Worm (Caenorhabditis elegans) whole organism, young adult: ENCODE results near the gene T24H10.4.

Source experiments
- B0035.1 ChIP-seq: sonication (generic microtip); optimal IDR thresholded peaks from 2 replicates; lab custom pipeline; 2016; ENCODE audit warnings: missing genetic modification characterization, mild to moderate bottlenecking, missing compliant biosample characterization, missing genotype, missing genetic modification reagents
- B0261.1 ChIP-seq: sonication (generic microtip); optimal IDR thresholded peaks from 2 replicates; lab custom pipeline; 2016; ENCODE audit warnings: mild to moderate bottlenecking, missing genetic modification characterization, moderate library complexity, missing compliant biosample characterization
- B0336.3 ChIP-seq: fragments of 200-800 bp; sonication (Bioruptor generic); IDR thresholded peaks from 2 replicates; pipeline ENCODE4 v1.3.6; 2022; ENCODE audit warnings: missing genetic modification characterization, missing compliant biosample characterization
- F10E7.11 ChIP-seq: sonication (generic microtip); optimal IDR thresholded peaks from 2 replicates; lab custom pipeline; 2017; ENCODE audit warnings: mild to moderate bottlenecking, missing genetic modification characterization, moderate library complexity, missing compliant biosample characterization
- F33H1.4 ChIP-seq: fragments of 200-800 bp; sonication (Bioruptor generic); IDR thresholded peaks from 2 replicates; pipeline ENCODE4 v1.3.6; 2022; ENCODE audit warnings: missing genetic modification reagents, missing genetic modification characterization, missing compliant biosample characterization
- F55B11.4 ChIP-seq: sonication (generic microtip); optimal IDR thresholded peaks from 2 replicates; lab custom pipeline; 2016; ENCODE audit warnings: missing compliant biosample characterization, missing genetic modification characterization, borderline replicate concordance; ENCODE audit not compliant: insufficient read depth
- T07F8.4 ChIP-seq: sonication (generic microtip); optimal IDR thresholded peaks from 2 replicates; lab custom pipeline; 2016; ENCODE audit warnings: mild to moderate bottlenecking, missing genetic modification characterization, moderate library complexity, missing compliant biosample characterization
- Y53F4B.3 ChIP-seq: fragments of 200-800 bp; sonication (Bioruptor generic); IDR thresholded peaks from 2 replicates; pipeline ENCODE4 v1.3.6; 2022; ENCODE audit warnings: missing genetic modification reagents, missing genetic modification characterization, missing compliant biosample characterization
- Y53G8AR.9 ChIP-seq: fragments of 200-800 bp; sonication (Bioruptor generic); conservative IDR thresholded peaks from 2 replicates; pipeline ENCODE4 v1.3.6; 2022; ENCODE audit warnings: missing genetic modification reagents, missing genetic modification characterization, missing compliant biosample characterization
- Y79H2A.3 ChIP-seq: fragments of 200-800 bp; sonication (Bioruptor generic); conservative IDR thresholded peaks from 2 replicates; pipeline ENCODE4 v1.3.6; 2022; ENCODE audit warnings: missing genetic modification reagents, missing genetic modification characterization, missing compliant biosample characterization
- ZK185.1 ChIP-seq: sonication (generic microtip); optimal IDR thresholded peaks from 2 replicates; lab custom pipeline; 2016; ENCODE audit warnings: mild to moderate bottlenecking, missing genetic modification characterization, missing compliant biosample characterization; ENCODE audit not compliant: poor library complexity, severe bottlenecking
- ama-1 ChIP-seq, 3 experiments: fragments of 150-350 bp in 1 of 3; sonication (generic microtip) in 2 of 3; optimal IDR thresholded peaks; 2 replicates each; lab custom pipeline; 2014 to 2018; ENCODE audit warnings: missing biosample characterization in 2 of 3, missing genetic modification characterization in 2 of 3, missing genetic modification reagents in 2 of 3
- atf-7 ChIP-seq: sonication (generic microtip); optimal IDR thresholded peaks from 2 replicates; lab custom pipeline; 2017; ENCODE audit warnings: mild to moderate bottlenecking, missing genetic modification characterization, missing compliant biosample characterization
- bed-1 ChIP-seq: fragments of 200-800 bp; sonication (Bioruptor generic); IDR thresholded peaks from 2 replicates; pipeline ENCODE4 v1.3.6; 2022; ENCODE audit warnings: missing genetic modification reagents, missing genetic modification characterization, missing compliant biosample characterization
- bed-2 ChIP-seq: fragments of 200-800 bp; sonication (Bioruptor generic); IDR thresholded peaks from 2 replicates; pipeline ENCODE4 v1.3.6; 2022; ENCODE audit warnings: missing genetic modification reagents, missing genetic modification characterization, missing compliant biosample characterization
- cebp-1 ChIP-seq, 2 experiments: fragments of 200-800 bp in 1 of 2; sonication (Bioruptor generic) in 1 of 2; sonication (generic microtip) in 1 of 2; IDR thresholded peaks in 1 of 2; optimal IDR thresholded peaks in 1 of 2; 2 replicates each; pipeline versions ENCODE4 v1.3.6 to Lab custom; 2017 to 2022; ENCODE audit warnings: missing compliant biosample characterization in 2 of 2, missing genetic modification characterization in 2 of 2, mild to moderate bottlenecking in 1 of 2, missing genetic modification reagents in 1 of 2, moderate library complexity in 1 of 2
- dox-1 ChIP-seq: fragments of 200-800 bp; sonication (Bioruptor generic); IDR thresholded peaks from 2 replicates; pipeline ENCODE4 v1.3.6; 2022; ENCODE audit warnings: missing genetic modification reagents, missing genetic modification characterization, missing compliant biosample characterization
- dpl-1 ChIP-seq: fragments of 150-350 bp; optimal IDR thresholded peaks from 2 replicates; lab custom pipeline; 2014; ENCODE audit warnings: missing biosample characterization, missing genetic modification reagents, missing genetic modification characterization
- egl-18 ChIP-seq: fragments of 200-800 bp; sonication (Bioruptor generic); IDR thresholded peaks from 2 replicates; pipeline ENCODE4 v1.3.6; 2022; ENCODE audit warnings: missing genetic modification reagents, missing genetic modification characterization, missing compliant biosample characterization
- ekl-4 ChIP-seq: fragments of 200-800 bp; sonication (Bioruptor generic); IDR thresholded peaks from 2 replicates; pipeline ENCODE4 v1.3.6; 2022; ENCODE audit warnings: missing genetic modification reagents, missing genetic modification characterization, missing compliant biosample characterization
- ets-4 ChIP-seq: fragments of 200-800 bp; sonication (Bioruptor generic); optimal IDR thresholded peaks from 2 replicates; lab custom pipeline; 2018; ENCODE audit warnings: mild to moderate bottlenecking, missing genetic modification characterization, missing compliant biosample characterization
- fkh-3 ChIP-seq: sonication (generic microtip); optimal IDR thresholded peaks from 2 replicates; lab custom pipeline; 2016; ENCODE audit warnings: mild to moderate bottlenecking, missing genetic modification characterization, missing compliant biosample characterization
- gei-17 ChIP-seq: fragments of 200-800 bp; sonication (Bioruptor generic); optimal IDR thresholded peaks from 2 replicates; lab custom pipeline; 2018; ENCODE audit warnings: mild to moderate bottlenecking, missing genetic modification characterization, missing compliant biosample characterization
- him-1 ChIP-seq: sonication (generic microtip); optimal IDR thresholded peaks from 2 replicates; lab custom pipeline; 2016; ENCODE audit warnings: missing genotype, missing genetic modification reagents, missing genetic modification characterization, missing compliant biosample characterization
- hmg-20 ChIP-seq: fragments of 200-800 bp; sonication (Bioruptor generic); IDR thresholded peaks from 2 replicates; pipeline ENCODE4 v1.3.6; 2022; ENCODE audit warnings: missing genetic modification reagents, missing genetic modification characterization, missing compliant biosample characterization
- let-526 ChIP-seq: fragments of 200-800 bp; sonication (Bioruptor generic); IDR thresholded peaks from 2 replicates; pipeline ENCODE4 v1.3.6; 2022; ENCODE audit warnings: missing genetic modification reagents, missing genetic modification characterization, missing compliant biosample characterization
- lin-35 ChIP-seq, 3 experiments: fragments of 150-350 bp in 2 of 3; sonication (generic microtip) in 1 of 3; optimal IDR thresholded peaks; 2 replicates each; lab custom pipeline; 2014 to 2018; ENCODE audit warnings: missing biosample characterization in 3 of 3, missing genetic modification characterization in 3 of 3, missing genetic modification reagents in 3 of 3
- lin-40 ChIP-seq: sonication (generic microtip); optimal IDR thresholded peaks from 2 replicates; lab custom pipeline; 2016; ENCODE audit warnings: missing genetic modification characterization, mild to moderate bottlenecking, missing compliant biosample characterization, missing genotype, missing genetic modification reagents
- madf-10 ChIP-seq: sonication (generic microtip); optimal IDR thresholded peaks from 2 replicates; lab custom pipeline; 2016; ENCODE audit warnings: mild to moderate bottlenecking, missing genetic modification characterization, missing compliant biosample characterization
- mel-28 ChIP-seq: sonication (generic microtip); optimal IDR thresholded peaks from 2 replicates; lab custom pipeline; 2016; ENCODE audit warnings: borderline replicate concordance, mild to moderate bottlenecking, missing genetic modification characterization, missing compliant biosample characterization
- nhr-120 ChIP-seq: fragments of 200-800 bp; sonication (Bioruptor generic); IDR thresholded peaks from 2 replicates; pipeline ENCODE4 v1.3.6; 2022; ENCODE audit warnings: missing genetic modification characterization, missing compliant biosample characterization
- nhr-27 ChIP-seq: fragments of 200-800 bp; sonication (Bioruptor generic); optimal IDR thresholded peaks from 2 replicates; lab custom pipeline; 2018; ENCODE audit warnings: mild to moderate bottlenecking, missing genetic modification characterization, moderate library complexity, missing compliant biosample characterization
- nhr-80 ChIP-seq: sonication (generic microtip); optimal IDR thresholded peaks from 2 replicates; lab custom pipeline; 2016; ENCODE audit warnings: missing genetic modification characterization, missing compliant biosample characterization
- rec-8 ChIP-seq, 2 experiments: sonication (generic microtip); optimal IDR thresholded peaks; 2 replicates each; lab custom pipeline; 2016; ENCODE audit warnings: mild to moderate bottlenecking in 2 of 2, missing genetic modification characterization in 2 of 2, missing genetic modification reagents in 2 of 2, missing genotype in 2 of 2, missing biosample characterization in 1 of 2, missing compliant biosample characterization in 1 of 2, moderate library complexity in 1 of 2
- tbp1 ChIP-seq: fragments of 200-800 bp; sonication (Bioruptor generic); optimal IDR thresholded peaks from 2 replicates; lab custom pipeline; 2018; ENCODE audit warnings: mild to moderate bottlenecking, missing genetic modification characterization, missing compliant biosample characterization
- tbx-9 ChIP-seq: sonication (generic microtip); optimal IDR thresholded peaks from 2 replicates; lab custom pipeline; 2016; ENCODE audit warnings: borderline replicate concordance, missing genetic modification characterization, inconsistent platforms, missing compliant biosample characterization
- unc-62 ChIP-seq: fragments of 150-350 bp; optimal IDR thresholded peaks from 2 replicates; lab custom pipeline; 2014; ENCODE audit warnings: missing biosample characterization, missing genetic modification reagents, missing genetic modification characterization
- ztf-25 ChIP-seq: fragments of 200-800 bp; sonication (Bioruptor generic); IDR thresholded peaks from 2 replicates; pipeline ENCODE4 v1.3.6; 2022; ENCODE audit warnings: missing genetic modification reagents, missing genetic modification characterization, missing compliant biosample characterization

The T24H10.4 gene

DNA sequence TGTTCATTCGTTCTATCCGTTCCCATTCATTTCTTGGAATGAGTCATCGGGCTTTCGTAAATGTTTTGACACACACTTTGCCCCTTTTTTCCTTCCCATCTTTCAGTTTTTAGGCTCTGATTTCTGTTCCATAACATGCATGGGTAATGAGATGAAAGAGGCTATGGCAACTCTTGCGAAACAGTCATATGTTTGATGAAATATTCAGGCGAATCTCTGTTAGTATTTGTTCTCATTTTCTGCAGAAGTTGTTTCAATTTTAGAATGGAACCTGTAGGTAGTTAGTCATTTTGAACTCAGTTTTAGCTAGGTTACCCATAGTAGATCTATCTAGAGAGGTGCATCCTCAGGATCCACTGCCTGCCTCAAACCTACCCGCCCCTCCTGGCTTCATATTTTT lies 5.6 kb downstream of the T24H10.4 start:
- TF ChIP-seq cebp-1 (GFP tag; IDR thresholded peaks at IDR 0.05; lab: Robert Waterston, UW) (no peak), cebp-1 (tag; optimal IDR thresholded peaks at IDR 0.05; lab: Kevin White, UChicago) (peak; percentile 68), Y53G8AR.9 (GFP tag; lab: Robert Waterston, UW) (no peak)
- TF ChIP-seq, all 124 proteins: peak for 1

DNA sequence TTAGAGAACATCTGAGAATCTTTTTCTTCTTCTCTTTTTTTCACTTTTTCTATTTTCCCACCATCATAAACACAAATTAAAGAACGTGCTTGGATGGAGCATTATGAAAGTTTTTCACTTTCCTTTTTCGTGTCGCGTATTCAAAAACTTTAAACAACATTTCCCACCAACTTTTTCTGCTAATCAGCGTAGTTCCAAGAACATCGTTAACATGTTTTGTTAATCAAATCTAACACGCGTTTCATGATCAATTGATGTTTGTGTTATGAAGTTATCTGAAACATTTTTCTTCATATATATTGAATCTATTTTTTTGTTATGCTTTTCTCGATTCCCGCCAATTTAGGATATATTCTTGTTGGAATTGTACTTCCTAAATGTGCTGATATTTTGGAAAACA lies 6.3 kb downstream of the T24H10.4 start:
- TF ChIP-seq dpl-1 = no peak
- no peak for TF ChIP-seq nhr-27
- no peak for TF ChIP-seq Y53F4B.3 (GFP tag; lab: Robert Waterston, UW)
- TF ChIP-seq him-1 (tag; lab: Kevin White, UChicago) = no peak

DNA sequence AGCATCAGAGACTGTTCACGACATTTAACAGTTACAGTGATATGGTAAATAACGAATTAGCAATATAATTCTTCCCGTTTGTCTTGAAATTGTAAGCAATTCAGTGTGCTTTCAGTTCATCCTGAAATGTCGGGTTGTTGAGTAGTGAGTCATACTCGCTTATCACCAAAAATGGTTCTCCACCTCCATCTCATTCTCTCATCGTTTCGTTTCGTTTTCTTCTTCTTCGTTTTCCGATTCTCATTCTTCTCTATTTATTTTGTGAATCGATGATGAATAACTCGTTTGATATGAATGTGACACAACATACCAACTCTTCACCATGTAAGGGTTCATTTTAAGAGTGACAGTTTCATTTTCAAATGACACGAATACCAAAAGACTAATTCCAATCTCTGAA lies 7.1 kb downstream of the T24H10.4 start:
- peak; percentile 33 for TF ChIP-seq ets-4 (GFP tag; lab: Kevin White, UChicago)
- TF ChIP-seq nhr-120 (GFP tag; lab: Robert Waterston, UW) = no peak
- TF ChIP-seq gei-17 (GFP tag; lab: Kevin White, UChicago) = no peak
- TF ChIP-seq dox-1 (GFP tag; lab: Robert Waterston, UW) = peak; percentile 16; the same call in 1 of the 2 replicates
- TF ChIP-seq nhr-80 = peak; percentile 84
- no peak for TF ChIP-seq T07F8.4

DNA sequence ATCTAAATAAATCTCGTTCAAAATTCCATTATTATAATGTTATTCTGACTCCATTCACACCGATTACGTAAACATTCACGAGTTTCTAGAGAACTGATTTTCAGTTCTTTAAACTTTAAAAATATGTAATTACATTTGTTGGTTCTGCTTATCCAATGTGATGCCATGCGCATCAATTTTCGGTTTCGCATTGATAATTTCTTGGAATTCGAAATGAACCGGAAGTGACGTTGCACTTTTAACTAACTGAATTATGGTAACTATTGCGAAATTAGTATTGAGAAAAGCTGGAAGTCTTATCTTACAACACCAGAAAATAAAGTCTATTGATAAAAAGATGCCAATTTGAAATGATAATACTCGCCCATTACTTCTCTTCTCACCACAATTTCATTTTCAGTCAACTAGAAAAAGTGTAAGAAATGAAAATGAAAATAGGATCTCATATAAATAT lies 8.5 kb downstream of the T24H10.4 start:
- TF ChIP-seq ama-1 (optimal IDR thresholded peaks at IDR 0.05; lab: Kevin White, UChicago) = no peak
- TF ChIP-seq ama-1 (GFP tag; optimal IDR thresholded peaks at IDR 0.05; lab: Kevin White, UChicago) = peak in 1 of 2 experiments; percentile 7
- TF ChIP-seq Y79H2A.3 = no peak
- TF ChIP-seq cebp-1 (GFP tag; IDR thresholded peaks at IDR 0.05; lab: Robert Waterston, UW) = peak; percentile 85
- TF ChIP-seq cebp-1 (tag; optimal IDR thresholded peaks at IDR 0.05; lab: Kevin White, UChicago) = peak; percentile 93
- TF ChIP-seq dox-1 (GFP tag; lab: Robert Waterston, UW) = no peak
- TF ChIP-seq F33H1.4 (GFP tag; lab: Robert Waterston, UW) = no peak
- no peak for TF ChIP-seq Y53G8AR.9 (GFP tag; lab: Robert Waterston, UW)
- peak; percentile 57 for TF ChIP-seq nhr-80
- peak; percentile 10 for TF ChIP-seq lin-40 (tag; lab: Kevin White, UChicago)
- TF ChIP-seq B0336.3 (GFP tag; lab: Robert Waterston, UW) = no peak
- TF ChIP-seq lin-35 (GFP tag; optimal IDR thresholded peaks at IDR 0.05; lab: Kevin White, UChicago) = no peak
- TF ChIP-seq F10E7.11 (tag; lab: Kevin White, UChicago) = no peak
- no peak for TF ChIP-seq bed-2
- no peak for TF ChIP-seq bed-1
- TF ChIP-seq unc-62 = peak; percentile 7
- peak; percentile 34 for TF ChIP-seq atf-7 (tag; lab: Kevin White, UChicago)
- no peak for TF ChIP-seq let-526 (GFP tag; lab: Robert Waterston, UW)

DNA sequence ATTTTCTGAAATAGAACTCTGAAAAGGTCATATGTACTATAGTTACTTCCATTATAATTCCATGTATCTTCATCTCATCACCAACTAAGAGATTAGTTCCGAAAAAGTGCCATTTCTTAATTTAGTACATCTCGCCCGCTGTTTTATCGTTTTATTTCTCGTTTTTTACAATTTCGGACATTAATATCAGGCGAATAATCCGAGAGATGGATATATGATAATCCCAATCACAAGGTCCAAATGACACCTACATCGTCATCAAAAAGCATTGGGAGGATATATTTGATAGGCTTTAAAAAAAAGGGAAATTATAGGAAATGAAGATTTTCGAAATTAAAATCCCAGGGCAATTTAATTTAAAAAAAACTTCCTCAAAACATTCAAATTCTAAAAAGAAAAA lies 11.0 kb downstream of the T24H10.4 start:
- TF ChIP-seq tbx-9 (tag; lab: Kevin White, UChicago) (no peak), B0261.1 (no peak), madf-10 (tag; lab: Kevin White, UChicago) (no peak), ZK185.1 (tag; lab: Kevin White, UChicago) (peak; percentile 42)

DNA sequence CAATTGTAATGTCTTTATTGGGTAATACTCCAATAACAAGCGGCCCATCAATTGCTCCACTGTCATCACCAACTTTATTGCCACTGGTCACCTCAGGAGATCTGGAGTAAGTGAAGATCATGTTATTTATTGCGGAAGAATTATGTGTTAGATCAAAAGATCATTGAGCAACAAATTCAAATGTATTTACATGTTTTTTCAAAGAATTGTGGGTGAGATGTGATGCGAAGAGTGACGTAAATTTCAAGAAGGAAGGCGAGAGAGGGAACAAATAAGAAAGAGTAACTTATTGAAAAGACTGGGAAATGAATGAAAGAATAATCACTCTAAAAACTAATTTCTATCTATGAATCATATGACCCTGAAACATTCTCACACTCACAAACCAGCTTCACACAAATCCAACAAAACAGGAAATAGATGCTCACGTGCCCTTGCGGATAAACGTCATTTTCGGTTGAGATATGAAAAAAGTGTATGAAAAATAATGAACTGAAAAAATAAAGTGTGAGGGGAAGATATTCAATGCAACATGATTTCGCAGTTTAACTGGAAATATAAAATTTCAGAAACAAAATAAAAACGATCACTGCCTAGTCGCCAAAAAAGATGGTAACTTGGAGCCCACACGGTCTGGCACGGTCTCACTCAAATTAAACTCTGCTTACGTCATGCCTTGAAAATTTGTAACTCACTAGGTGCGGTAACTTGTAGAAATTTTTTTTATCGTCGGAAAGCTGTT lies 11.7 kb downstream of the T24H10.4 start:
- no peak for TF ChIP-seq let-526 (GFP tag; lab: Robert Waterston, UW)
- no peak for TF ChIP-seq hmg-20 (GFP tag; lab: Robert Waterston, UW)
- no peak for TF ChIP-seq Y53F4B.3 (GFP tag; lab: Robert Waterston, UW)
- no peak for TF ChIP-seq fkh-3 (tag; lab: Kevin White, UChicago)
- TF ChIP-seq B0035.1 (tag; lab: Kevin White, UChicago) = no peak
- no peak for TF ChIP-seq F55B11.4
- no peak for TF ChIP-seq mel-28
- TF ChIP-seq egl-18 (GFP tag; lab: Robert Waterston, UW) = no peak
- TF ChIP-seq ztf-25 (GFP tag; lab: Robert Waterston, UW) = no peak
- TF ChIP-seq rec-8 (tag; optimal IDR thresholded peaks at IDR 0.05; lab: Kevin White, UChicago) = no peak
- TF ChIP-seq ekl-4 (GFP tag; lab: Robert Waterston, UW) = no peak
- TF ChIP-seq tbp1 (GFP tag; lab: Kevin White, UChicago) = no peak
